Worm (Caenorhabditis elegans) whole organism, early embryonic: Measurements from ENCODE around the gene icl-1.

ENCODE experiments used
- B0310.2 ChIP-seq: sonication (generic microtip); optimal IDR thresholded peaks from 2 replicates; lab custom pipeline; 2016; ENCODE audit warnings: mild to moderate bottlenecking, missing genetic modification characterization, missing compliant biosample characterization
- F13C5.2 ChIP-seq: sonication (generic microtip); optimal IDR thresholded peaks from 2 replicates; lab custom pipeline; 2017; ENCODE audit warnings: mild to moderate bottlenecking, missing genetic modification characterization, inconsistent platforms, missing compliant biosample characterization
- aly-1 ChIP-seq: sonication (generic microtip); optimal IDR thresholded peaks from 2 replicates; lab custom pipeline; 2016; ENCODE audit warnings: missing genetic modification characterization, missing compliant biosample characterization
- ama-1 ChIP-seq: fragments of 150-350 bp; optimal IDR thresholded peaks from 2 replicates; lab custom pipeline; 2014
- ceh-13 ChIP-seq: fragments of 200-800 bp; sonication (Bioruptor generic); optimal IDR thresholded peaks from 2 replicates; lab custom pipeline; 2018; ENCODE audit warnings: mild to moderate bottlenecking, missing genetic modification characterization, missing compliant biosample characterization
- ceh-36 ChIP-seq: sonication (generic microtip); optimal IDR thresholded peaks from 2 replicates; lab custom pipeline; 2016; ENCODE audit warnings: missing genetic modification characterization, inconsistent platforms, missing compliant biosample characterization
- ets-7 ChIP-seq: sonication (generic microtip); optimal IDR thresholded peaks from 2 replicates; lab custom pipeline; 2016; ENCODE audit warnings: missing genotype, missing genetic modification characterization, missing compliant biosample characterization
- flt-1 ChIP-seq: fragments of 200-800 bp; sonication (Bioruptor generic); IDR thresholded peaks from 2 replicates; pipeline ENCODE4 v1.3.6; 2022; ENCODE audit warnings: missing genetic modification characterization, missing compliant biosample characterization
- hmg-4 ChIP-seq: fragments of 200-800 bp; sonication (Bioruptor generic); optimal IDR thresholded peaks from 2 replicates; lab custom pipeline; 2018; ENCODE audit warnings: mild to moderate bottlenecking, missing genetic modification characterization, missing compliant biosample characterization
- pes-1 ChIP-seq: fragments of 200-800 bp; sonication (Bioruptor generic); IDR thresholded peaks from 2 replicates; pipeline ENCODE4 v1.3.6; 2022; ENCODE audit warnings: missing genetic modification reagents, missing genetic modification characterization, missing compliant biosample characterization
- scrt-1 ChIP-seq: fragments of 200-800 bp; sonication (Bioruptor generic); IDR thresholded peaks from 2 replicates; pipeline ENCODE4 v1.3.6; 2022; ENCODE audit warnings: missing genetic modification characterization, missing compliant biosample characterization
- tbx-37 ChIP-seq: fragments of 200-800 bp; sonication (Bioruptor generic); conservative IDR thresholded peaks from 2 replicates; pipeline ENCODE4 v1.3.6; 2022; ENCODE audit warnings: missing genetic modification reagents, missing genetic modification characterization, missing compliant biosample characterization
- tra-4 ChIP-seq: sonication (generic microtip); optimal IDR thresholded peaks from 2 replicates; lab custom pipeline; 2017; ENCODE audit warnings: missing genetic modification characterization, missing compliant biosample characterization

ce11 chrV:712882-713281, 14.9 kb downstream of the icl-1 start, which contains the start of gene cyp-33C11:
- TF ChIP-seq tbx-37 (GFP tag; lab: Robert Waterston, UW): no peak
- TF ChIP-seq ama-1 (lab: Kevin White, UChicago): no peak
- no peak for TF ChIP-seq F13C5.2
- TF ChIP-seq tra-4 (tag; lab: Kevin White, UChicago): no peak
- TF ChIP-seq hmg-4 (GFP tag; lab: Kevin White, UChicago): no peak
- TF ChIP-seq ceh-13 (GFP tag; lab: Kevin White, UChicago): no peak
- TF ChIP-seq flt-1 (GFP tag; lab: Robert Waterston, UW): no peak
- no peak for TF ChIP-seq aly-1 (tag; lab: Kevin White, UChicago)
- no peak for TF ChIP-seq ceh-36 (tag; lab: Kevin White, UChicago)
- TF ChIP-seq pes-1 (GFP tag; lab: Robert Waterston, UW): no peak
- TF ChIP-seq ets-7 (tag; lab: Kevin White, UChicago): no peak
- TF ChIP-seq scrt-1 (GFP tag; lab: Robert Waterston, UW): no peak
- TF ChIP-seq B0310.2 (tag; lab: Kevin White, UChicago): no peak
